Worm (Caenorhabditis elegans) whole organism, L3 larva: ENCODE results near the gene efa-6.

Source experiments
- R02D3.7 ChIP-seq: fragments of 150-350 bp; optimal IDR thresholded peaks from 2 replicates; lab custom pipeline; 2014; ENCODE audit warnings: missing biosample characterization, missing genetic modification characterization
- ama-1 ChIP-seq: fragments of 150-350 bp; optimal IDR thresholded peaks from 2 replicates; lab custom pipeline; 2018
- ceh-9 ChIP-seq: sonication (generic microtip); optimal IDR thresholded peaks from 2 replicates; lab custom pipeline; 2018; ENCODE audit warnings: missing biosample characterization, missing genetic modification characterization
- daf-12 ChIP-seq: fragments of 150-350 bp; optimal IDR thresholded peaks from 2 replicates; lab custom pipeline; 2014; ENCODE audit warnings: missing biosample characterization, missing genetic modification reagents, missing genetic modification characterization
- egl-27 ChIP-seq: sonication (generic microtip); optimal IDR thresholded peaks from 4 replicates; lab custom pipeline; 2017; ENCODE audit warnings: missing biosample characterization, missing genetic modification reagents, missing genetic modification characterization
- egl-5 ChIP-seq: fragments of 150-350 bp; optimal IDR thresholded peaks from 2 replicates; lab custom pipeline; 2017; ENCODE audit warnings: missing biosample characterization, missing genetic modification reagents, missing genetic modification characterization, inconsistent platforms
- elt-1 ChIP-seq: fragments of 150-350 bp; optimal IDR thresholded peaks from 2 replicates; lab custom pipeline; 2014; ENCODE audit warnings: missing biosample characterization, missing genetic modification characterization
- elt-2 ChIP-seq: sonication (generic microtip); optimal IDR thresholded peaks from 2 replicates; lab custom pipeline; 2016; ENCODE audit warnings: missing genetic modification reagents, mild to moderate bottlenecking, missing genetic modification characterization, missing compliant biosample characterization
- eor-1 ChIP-seq, 2 experiments: fragments of 150-350 bp; optimal IDR thresholded peaks; 2 replicates each; lab custom pipeline; 2014 to 2018; ENCODE audit warnings: missing biosample characterization in 2 of 2, missing genetic modification characterization in 2 of 2
- fkh-10 ChIP-seq: sonication (generic microtip); optimal IDR thresholded peaks from 2 replicates; lab custom pipeline; 2017; ENCODE audit warnings: missing biosample characterization, missing genetic modification reagents, missing genetic modification characterization
- fkh-2 ChIP-seq: fragments of 150-350 bp; optimal IDR thresholded peaks from 2 replicates; lab custom pipeline; 2014; ENCODE audit warnings: missing biosample characterization, missing genetic modification reagents, missing genetic modification characterization
- fos-1 ChIP-seq: fragments of 150-350 bp; optimal IDR thresholded peaks from 2 replicates; lab custom pipeline; 2014; ENCODE audit warnings: missing biosample characterization, missing genetic modification characterization
- hmg-11 ChIP-seq: sonication (generic microtip); optimal IDR thresholded peaks from 2 replicates; lab custom pipeline; 2016; ENCODE audit warnings: missing genetic modification characterization, missing compliant biosample characterization
- jun-1 ChIP-seq: fragments of 150-350 bp; optimal IDR thresholded peaks from 2 replicates; lab custom pipeline; 2014; ENCODE audit warnings: missing biosample characterization, missing genetic modification reagents, missing genetic modification characterization
- lin-15B ChIP-seq: fragments of 150-350 bp; optimal IDR thresholded peaks from 2 replicates; lab custom pipeline; 2014; ENCODE audit warnings: missing biosample characterization, missing genetic modification characterization
- lin-39 ChIP-seq: fragments of 150-350 bp; optimal IDR thresholded peaks from 2 replicates; lab custom pipeline; 2018; ENCODE audit warnings: missing biosample characterization, missing genetic modification reagents, missing genetic modification characterization
- lsy-12 ChIP-seq: sonication (generic microtip); optimal IDR thresholded peaks from 2 replicates; lab custom pipeline; 2016; ENCODE audit warnings: mild to moderate bottlenecking, missing genetic modification characterization, missing compliant biosample characterization
- mdl-1 ChIP-seq: fragments of 150-350 bp; optimal IDR thresholded peaks from 2 replicates; lab custom pipeline; 2014; ENCODE audit warnings: missing biosample characterization, missing genetic modification characterization
- nfya-1 ChIP-seq: sonication (generic microtip); optimal IDR thresholded peaks from 2 replicates; lab custom pipeline; 2017; ENCODE audit warnings: missing genetic modification characterization, mild to moderate bottlenecking, missing compliant biosample characterization, antibody characterized with exemption, moderate library complexity; ENCODE audit not compliant: insufficient read depth
- nhr-11 ChIP-seq: fragments of 150-350 bp; optimal IDR thresholded peaks from 2 replicates; lab custom pipeline; 2014; ENCODE audit warnings: missing biosample characterization, missing genetic modification characterization
- nhr-23 ChIP-seq: fragments of 150-350 bp; optimal IDR thresholded peaks from 2 replicates; lab custom pipeline; 2014; ENCODE audit warnings: missing biosample characterization, missing genetic modification reagents, missing genetic modification characterization
- nhr-237 ChIP-seq: fragments of 150-350 bp; optimal IDR thresholded peaks from 2 replicates; lab custom pipeline; 2014; ENCODE audit warnings: missing biosample characterization, missing genetic modification characterization
- nhr-25 ChIP-seq: sonication (generic microtip); optimal IDR thresholded peaks from 2 replicates; lab custom pipeline; 2017; ENCODE audit warnings: missing biosample characterization, missing genetic modification characterization
- nhr-28 ChIP-seq: fragments of 150-350 bp; optimal IDR thresholded peaks from 2 replicates; lab custom pipeline; 2014; ENCODE audit warnings: missing biosample characterization, missing genetic modification characterization
- nhr-43 ChIP-seq: sonication (generic microtip); optimal IDR thresholded peaks from 2 replicates; lab custom pipeline; 2016; ENCODE audit warnings: mild to moderate bottlenecking, missing genetic modification characterization, missing compliant biosample characterization; ENCODE audit not compliant: poor library complexity, severe bottlenecking
- nhr-67 ChIP-seq: fragments of 150-350 bp; optimal IDR thresholded peaks from 2 replicates; lab custom pipeline; 2014; ENCODE audit warnings: missing biosample characterization, missing genetic modification characterization
- nhr-76 ChIP-seq: fragments of 150-350 bp; sonication (generic microtip); optimal IDR thresholded peaks from 5 replicates; lab custom pipeline; 2014; ENCODE audit warnings: missing biosample characterization, missing genetic modification characterization
- nhr-77 ChIP-seq: fragments of 150-350 bp; optimal IDR thresholded peaks from 2 replicates; lab custom pipeline; 2014; ENCODE audit warnings: missing biosample characterization, missing genetic modification characterization
- pha-4 ChIP-seq: fragments of 150-350 bp; optimal IDR thresholded peaks from 2 replicates; lab custom pipeline; 2014; ENCODE audit warnings: missing biosample characterization, missing genetic modification reagents, missing genetic modification characterization
- pqm-1 ChIP-seq: fragments of 150-350 bp; optimal IDR thresholded peaks from 2 replicates; lab custom pipeline; 2017; ENCODE audit warnings: missing biosample characterization, missing genetic modification characterization, inconsistent platforms
- sea-2 ChIP-seq: fragments of 150-350 bp; sonication (generic microtip); optimal IDR thresholded peaks from 4 replicates; lab custom pipeline; 2014; ENCODE audit warnings: missing biosample characterization, missing genetic modification reagents, missing genetic modification characterization
- skn-1 ChIP-seq: fragments of 150-350 bp; optimal IDR thresholded peaks from 2 replicates; lab custom pipeline; 2014; ENCODE audit warnings: missing biosample characterization, missing genetic modification characterization
- snpc-4 ChIP-seq: fragments of 150-350 bp; optimal IDR thresholded peaks from 2 replicates; lab custom pipeline; 2014; ENCODE audit warnings: missing biosample characterization, missing genetic modification characterization
- tbx-2 ChIP-seq: sonication (generic microtip); optimal IDR thresholded peaks from 2 replicates; lab custom pipeline; 2016; ENCODE audit warnings: mild to moderate bottlenecking, missing genetic modification characterization, missing compliant biosample characterization
- unc-62 ChIP-seq: fragments of 150-350 bp; sonication (generic microtip); optimal IDR thresholded peaks from 4 replicates; lab custom pipeline; 2014; ENCODE audit warnings: missing biosample characterization, missing genetic modification reagents, missing genetic modification characterization
- ztf-11 ChIP-seq: fragments of 150-350 bp; optimal IDR thresholded peaks from 2 replicates; lab custom pipeline; 2014; ENCODE audit warnings: missing biosample characterization, missing genetic modification characterization
- ztf-4 ChIP-seq: fragments of 150-350 bp; optimal IDR thresholded peaks from 2 replicates; lab custom pipeline; 2014; ENCODE audit warnings: missing biosample characterization, missing genetic modification characterization

Gene efa-6

ce11 chrIV:12600941-12601340, 13.6 kb downstream of the efa-6 start:
- TF ChIP-seq elt-2 (tag; lab: Kevin White, UChicago) (peak; percentile 94), nhr-11 (no peak), fos-1 (no peak), jun-1 (peak; percentile 18), pqm-1 (tag; lab: Kevin White, UChicago) (peak; percentile 94)

- TF ChIP-seq elt-2 (tag; lab: Kevin White, UChicago) (peak; percentile 94), pha-4 (tag; lab: Kevin White, UChicago) (peak; percentile 27), tbx-2 (tag; lab: Kevin White, UChicago) (no peak), ama-1 (lab: Kevin White, UChicago) (no peak), pqm-1 (tag; lab: Kevin White, UChicago) (peak; percentile 91), egl-27 (no peak), jun-1 (peak; percentile 9), ztf-4 (tag; lab: Kevin White, UChicago) (no peak)
Measured at ce11 chrIV:12599158-12599557, 15.4 kb downstream of the efa-6 start, which contains the start of gene pgp-1. Gene pgp-1, minus strand, starts transcription at chrIV:12599169.

ce11 chrIV:12596960-12597359, 17.6 kb downstream of the efa-6 start:
- TF ChIP-seq elt-2 (tag; lab: Kevin White, UChicago) (no peak), fos-1 (no peak), sea-2 (GFP tag; lab: Kevin White, UChicago) (no peak), ceh-9 (tag; lab: Kevin White, UChicago) (no peak), nhr-237 (tag; lab: Kevin White, UChicago) (no peak), nhr-77 (no peak), lin-15B (tag; lab: Kevin White, UChicago) (no peak), unc-62 (GFP tag; lab: Kevin White, UChicago) (no peak), nhr-28 (tag; lab: Kevin White, UChicago) (no peak), egl-5 (tag; lab: Kevin White, UChicago) (no peak), daf-12 (no peak), nhr-67 (no peak), eor-1 (tag; optimal IDR thresholded peaks at IDR 0.05; lab: Kevin White, UChicago) (no peak), nhr-76 (tag; lab: Kevin White, UChicago) (no peak), egl-27 (no peak), nfya-1 (tag; lab: Kevin White, UChicago) (no peak), ztf-11 (no peak), elt-1 (tag; lab: Kevin White, UChicago) (no peak), hmg-11 (tag; lab: Kevin White, UChicago) (no peak)

ce11 chrIV:12594574-12594973, 19.9 kb downstream of the efa-6 start:
- TF ChIP-seq jun-1 (peak; percentile 40), lsy-12 (tag; lab: Kevin White, UChicago) (peak; percentile 53), egl-5 (tag; lab: Kevin White, UChicago) (no peak), pha-4 (tag; lab: Kevin White, UChicago) (peak; percentile 73), nhr-43 (tag; lab: Kevin White, UChicago) (no peak), tbx-2 (tag; lab: Kevin White, UChicago) (peak; percentile 43), nhr-23 (tag; lab: Kevin White, UChicago) (peak; percentile 19), pqm-1 (tag; lab: Kevin White, UChicago) (peak; percentile 26), fkh-2 (tag; lab: Kevin White, UChicago) (no peak), elt-2 (tag; lab: Kevin White, UChicago) (peak; percentile 62), lin-15B (tag; lab: Kevin White, UChicago) (peak; percentile 46), egl-27 (peak; percentile 6), skn-1 (tag; lab: Kevin White, UChicago) (peak; percentile 7), lin-39 (peak; percentile 60), snpc-4 (peak; percentile 52), R02D3.7 (peak; percentile 31), ztf-11 (no peak), fkh-10 (GFP tag; lab: Kevin White, UChicago) (no peak), nfya-1 (tag; lab: Kevin White, UChicago) (peak; percentile 83), hmg-11 (tag; lab: Kevin White, UChicago) (peak; percentile 91), mdl-1 (tag; lab: Kevin White, UChicago) (no peak), nhr-25 (tag; lab: Kevin White, UChicago) (peak; percentile 11)
